Fruit fly (Drosophila melanogaster) Kc167 (cell line): Measurements from ENCODE around the gene grn.

Source experiments
- Myc ChIP-seq: fragments of >200 bp; optimal IDR thresholded peaks from 2 replicates; lab custom pipeline; 2017; ENCODE audit warnings: missing external identifiers
- h ChIP-seq: fragments of >200 bp; optimal IDR thresholded peaks from 3 replicates; lab custom pipeline; 2018; ENCODE audit warnings: missing external identifiers
- psq ChIP-seq: fragments of >200 bp; optimal IDR thresholded peaks from 2 replicates; lab custom pipeline; 2017; ENCODE audit warnings: missing external identifiers
- ttk ChIP-seq: sonication (Bioruptor generic); optimal IDR thresholded peaks from 2 replicates; lab custom pipeline; 2017; ENCODE audit warnings: missing external identifiers

DNA sequence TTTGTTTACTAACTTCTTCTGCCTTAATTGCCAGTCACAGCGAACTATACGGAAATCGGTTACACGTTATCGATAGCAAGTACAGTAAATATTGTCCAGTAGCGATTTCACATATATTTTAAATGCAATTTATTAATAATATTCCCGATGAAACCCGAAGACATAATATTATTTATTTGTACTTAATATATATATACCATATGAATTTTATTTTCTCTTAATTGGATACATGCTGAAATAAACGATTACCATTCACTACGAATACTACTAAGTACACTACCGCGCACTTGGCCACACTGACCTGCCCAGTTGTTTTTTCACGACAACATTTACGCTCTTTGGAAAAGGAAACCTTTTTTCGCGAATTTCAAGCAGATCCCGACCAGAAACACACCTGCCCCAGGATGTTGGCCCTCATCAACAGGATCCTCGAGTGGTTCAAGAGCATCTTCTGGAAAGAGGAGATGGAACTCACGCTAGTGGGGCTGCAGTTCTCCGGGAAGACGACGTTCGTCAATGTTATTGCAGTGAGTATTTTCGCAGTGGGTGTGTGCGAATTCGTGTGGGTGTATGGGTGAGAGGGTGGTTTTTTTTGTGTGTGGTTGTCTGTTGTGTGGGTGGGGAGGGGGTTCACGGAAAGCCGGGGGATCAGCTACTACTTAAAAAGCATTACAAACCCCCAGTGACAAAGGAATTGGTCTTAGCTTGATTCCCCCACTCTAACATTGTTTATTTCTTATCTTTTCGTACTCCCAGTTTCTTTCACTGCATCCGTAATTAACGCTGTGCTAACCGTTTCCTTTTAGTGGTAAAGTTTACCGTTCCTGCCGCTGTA is 54.7 kb downstream of the grn start, which contains the start of the genes CG9667 and Arl8:
- no peak for TF ChIP-seq h
- no peak for TF ChIP-seq Myc (lab: Kevin White, UChicago)
- no peak for TF ChIP-seq psq
- TF ChIP-seq ttk (lab: Kevin White, UChicago) = no peak
